Fruit fly (Drosophila melanogaster): ENCODE results near the gene CG1998.

DNA sequence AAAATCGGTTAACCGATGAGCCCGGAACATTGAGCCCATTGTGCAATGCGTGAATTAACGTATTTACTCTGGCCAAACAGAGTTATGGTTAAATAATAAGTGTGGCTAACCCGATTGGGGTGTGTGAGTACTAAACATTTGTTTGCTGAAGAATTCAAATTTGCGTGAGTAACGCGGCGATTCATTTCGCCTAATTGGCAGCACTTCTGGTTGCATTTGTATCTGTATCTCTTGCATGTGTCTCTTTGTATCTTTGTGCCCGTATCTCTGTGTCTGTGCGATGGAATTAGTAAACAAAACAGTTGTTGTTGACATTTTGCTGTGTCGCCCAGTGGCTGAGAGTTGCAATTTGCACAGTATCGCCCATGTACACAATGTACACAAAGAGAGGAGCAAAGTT, 2.0 kb downstream of the CG1998 start:
- no peak for TF ChIP-seq bab1 (GFP tag; optimal IDR thresholded peaks at IDR 0.05)
- TF ChIP-seq Hr96 (GFP tag; optimal IDR thresholded peaks at IDR 0.05): no peak
- TF ChIP-seq CG12768 (GFP tag; optimal IDR thresholded peaks at IDR 0.05): no peak
- TF ChIP-seq ovo (GFP tag; optimal IDR thresholded peaks at IDR 0.05): no peak
- TF ChIP-seq CG33017 (tag; optimal IDR thresholded peaks at IDR 0.05): no peak
- TF ChIP-seq pad (GFP tag; optimal IDR thresholded peaks at IDR 0.05): no peak
- TF ChIP-seq kay (GFP tag; ENCODE audit: borderline replicate concordance): no peak
- no peak for TF ChIP-seq toe (GFP tag; optimal IDR thresholded peaks at IDR 0.05)
- no peak for TF ChIP-seq cic (GFP tag; optimal IDR thresholded peaks at IDR 0.05)
- TF ChIP-seq CG5204 (GFP tag; optimal IDR thresholded peaks at IDR 0.05): no peak
- no peak for TF ChIP-seq CG14711 (tag; optimal IDR thresholded peaks at IDR 0.05)
- TF ChIP-seq tj (GFP tag; optimal IDR thresholded peaks at IDR 0.05): no peak
- TF ChIP-seq CG7101 (tag; optimal IDR thresholded peaks at IDR 0.05): peak; percentile 14
- no peak for TF ChIP-seq cnc (optimal IDR thresholded peaks at IDR 0.05)
